Fruit fly (Drosophila melanogaster) whole organism, wandering third instar larva: Measurements from ENCODE around the gene pths.
A peak's percentile ranks its signal among the peaks of the same experiment; 100 is the strongest.

Experiments used
- Abd-B ChIP-seq: fragments of >200 bp; optimal IDR thresholded peaks from 2 replicates; lab custom pipeline; 2017; ENCODE audit warnings: missing biosample characterization, missing genetic modification characterization
- CG32264 ChIP-seq: fragments of 200-800 bp; sonication (Bioruptor generic); optimal IDR thresholded peaks from 2 replicates; lab custom pipeline; 2016; ENCODE audit warnings: missing biosample characterization, missing genetic modification characterization
- CG9705 ChIP-seq: fragments of 200-800 bp; sonication (Bioruptor generic); optimal IDR thresholded peaks from 2 replicates; lab custom pipeline; 2018; ENCODE audit warnings: missing biosample characterization, mild to moderate bottlenecking, missing genetic modification characterization
- CrebA ChIP-seq: fragments of 200-800 bp; sonication (Bioruptor generic); optimal IDR thresholded peaks from 2 replicates; lab custom pipeline; 2016; ENCODE audit warnings: missing biosample characterization, mild to moderate bottlenecking, missing genetic modification characterization, borderline replicate concordance
- Dfd ChIP-seq: fragments of >200 bp; optimal IDR thresholded peaks from 2 replicates; lab custom pipeline; 2017; ENCODE audit warnings: missing biosample characterization, missing genetic modification characterization
- Dif ChIP-seq: fragments of 200-275, 200-300 bp; sonication (Bioruptor generic); optimal IDR thresholded peaks from 2 replicates; lab custom pipeline; 2018; ENCODE audit warnings: missing biosample characterization, missing genetic modification characterization; ENCODE audit not compliant: partially characterized antibody
- GATAd ChIP-seq: sonication (Bioruptor generic); optimal IDR thresholded peaks from 2 replicates; lab custom pipeline; 2016; ENCODE audit warnings: missing biosample characterization, missing genetic modification characterization
- HLH106 ChIP-seq: fragments of 200-800 bp; optimal IDR thresholded peaks from 3 replicates; lab custom pipeline; 2019; ENCODE audit warnings: missing biosample characterization, mild to moderate bottlenecking, missing genetic modification characterization, moderate library complexity
- Hnf4 ChIP-seq: fragments of 200-800 bp; sonication (Bioruptor generic); optimal IDR thresholded peaks from 2 replicates; lab custom pipeline; 2016; ENCODE audit warnings: missing biosample characterization, mild to moderate bottlenecking, missing genetic modification characterization
- Hr83 ChIP-seq: fragments of 200-300 bp; sonication (Bioruptor generic); optimal IDR thresholded peaks from 2 replicates; lab custom pipeline; 2016; ENCODE audit warnings: missing biosample characterization, mild to moderate bottlenecking, missing genetic modification characterization, moderate library complexity; ENCODE audit not compliant: poor library complexity, severe bottlenecking
- Jra ChIP-seq: sonication (Bioruptor generic); optimal IDR thresholded peaks from 2 replicates; lab custom pipeline; 2016; ENCODE audit warnings: missing biosample characterization, missing genetic modification characterization
- Mio ChIP-seq: sonication (Bioruptor generic); optimal IDR thresholded peaks from 2 replicates; lab custom pipeline; 2016; ENCODE audit warnings: missing biosample characterization, missing genetic modification characterization
- Myc ChIP-seq: fragments of >200 bp; optimal IDR thresholded peaks from 2 replicates; lab custom pipeline; 2017
- N ChIP-seq: fragments of >200 bp; optimal IDR thresholded peaks from 2 replicates; lab custom pipeline; 2018; ENCODE audit warnings: missing biosample characterization, missing external identifiers, missing genetic modification characterization
- OdsH ChIP-seq: fragments of 200-800 bp; sonication (Bioruptor generic); optimal IDR thresholded peaks from 2 replicates; lab custom pipeline; 2016; ENCODE audit warnings: missing biosample characterization, mild to moderate bottlenecking, missing genetic modification characterization
- Rel ChIP-seq, 2 experiments: fragments of 200-800 bp; sonication (Bioruptor generic) in 1 of 2; optimal IDR thresholded peaks; 2 replicates in 1 of 2; 3 replicates in 1 of 2; lab custom pipeline; 2016 to 2019; ENCODE audit warnings: mild to moderate bottlenecking in 2 of 2, missing biosample characterization in 2 of 2, missing genetic modification characterization in 2 of 2, moderate library complexity in 1 of 2
- Sp1 ChIP-seq: fragments of 200-800 bp; sonication (Bioruptor generic); optimal IDR thresholded peaks from 3 replicates; lab custom pipeline; 2019; ENCODE audit warnings: missing biosample characterization, mild to moderate bottlenecking, missing genetic modification characterization, moderate library complexity
- Vsx2 ChIP-seq: fragments of 200-300, 225-300 bp; sonication (Bioruptor generic); optimal IDR thresholded peaks from 2 replicates; lab custom pipeline; 2018; ENCODE audit warnings: missing biosample characterization, missing genetic modification characterization; ENCODE audit not compliant: partially characterized antibody
- br ChIP-seq: fragments of 200-800 bp; sonication (Bioruptor generic); optimal IDR thresholded peaks from 2 replicates; lab custom pipeline; 2016; ENCODE audit warnings: missing biosample characterization, missing genetic modification characterization
- brk ChIP-seq: fragments of 200-800 bp; sonication (Bioruptor generic); optimal IDR thresholded peaks from 2 replicates; lab custom pipeline; 2016; ENCODE audit warnings: missing biosample characterization, mild to moderate bottlenecking, missing genetic modification characterization
- dmrt93B ChIP-seq: fragments of 200-800 bp; sonication (Bioruptor generic); optimal IDR thresholded peaks from 2 replicates; lab custom pipeline; 2018; ENCODE audit warnings: missing biosample characterization, mild to moderate bottlenecking, missing genetic modification characterization
- dsf ChIP-seq: sonication (Bioruptor generic); optimal IDR thresholded peaks from 2 replicates; lab custom pipeline; 2016; ENCODE audit warnings: missing biosample characterization, missing genetic modification characterization, borderline replicate concordance
- ey ChIP-seq: fragments of 200-800 bp; sonication (Bioruptor generic); optimal IDR thresholded peaks from 2 replicates; lab custom pipeline; 2016; ENCODE audit warnings: missing biosample characterization, missing genetic modification characterization
- foxo ChIP-seq, 2 experiments: fragments of 200-800 bp; sonication (Bioruptor generic); optimal IDR thresholded peaks; 2 replicates in 1 of 2; 3 replicates in 1 of 2; lab custom pipeline; 2016 to 2017; ENCODE audit warnings: missing biosample characterization in 2 of 2, missing genetic modification characterization in 2 of 2
- fru ChIP-seq: fragments of 200-800 bp; sonication (Bioruptor generic); optimal IDR thresholded peaks from 3 replicates; lab custom pipeline; 2016; ENCODE audit warnings: missing biosample characterization, mild to moderate bottlenecking, missing genetic modification characterization
- jim ChIP-seq: fragments of 175-275, 200-325 bp; sonication (Bioruptor generic); optimal IDR thresholded peaks from 2 replicates; lab custom pipeline; 2016; ENCODE audit warnings: missing biosample characterization, mild to moderate bottlenecking, missing genetic modification characterization
- lola ChIP-seq: fragments of >200 bp; optimal IDR thresholded peaks from 2 replicates; lab custom pipeline; 2017; ENCODE audit warnings: missing biosample characterization, missing genetic modification characterization
- pan ChIP-seq: fragments of >200 bp; optimal IDR thresholded peaks from 2 replicates; lab custom pipeline; 2017
- psq ChIP-seq: fragments of 200-800 bp; sonication (Bioruptor generic); optimal IDR thresholded peaks from 3 replicates; lab custom pipeline; 2017; ENCODE audit warnings: missing biosample characterization, mild to moderate bottlenecking, missing genetic modification characterization, moderate library complexity
- sage ChIP-seq: fragments of 200-800 bp; sonication (Bioruptor generic); optimal IDR thresholded peaks from 2 replicates; lab custom pipeline; 2016; ENCODE audit warnings: missing biosample characterization, mild to moderate bottlenecking, missing genetic modification characterization
- sv ChIP-seq: fragments of 200-800 bp; sonication (Bioruptor generic); optimal IDR thresholded peaks from 3 replicates; lab custom pipeline; 2016; ENCODE audit warnings: missing biosample characterization, missing genetic modification characterization
- tai ChIP-seq: sonication (Bioruptor generic); optimal IDR thresholded peaks from 2 replicates; lab custom pipeline; 2016; ENCODE audit warnings: missing biosample characterization, missing genetic modification characterization
- woc ChIP-seq: sonication (Bioruptor generic); optimal IDR thresholded peaks from 2 replicates; lab custom pipeline; 2016; ENCODE audit warnings: missing biosample characterization, mild to moderate bottlenecking, missing genetic modification characterization

pths gene

DNA sequence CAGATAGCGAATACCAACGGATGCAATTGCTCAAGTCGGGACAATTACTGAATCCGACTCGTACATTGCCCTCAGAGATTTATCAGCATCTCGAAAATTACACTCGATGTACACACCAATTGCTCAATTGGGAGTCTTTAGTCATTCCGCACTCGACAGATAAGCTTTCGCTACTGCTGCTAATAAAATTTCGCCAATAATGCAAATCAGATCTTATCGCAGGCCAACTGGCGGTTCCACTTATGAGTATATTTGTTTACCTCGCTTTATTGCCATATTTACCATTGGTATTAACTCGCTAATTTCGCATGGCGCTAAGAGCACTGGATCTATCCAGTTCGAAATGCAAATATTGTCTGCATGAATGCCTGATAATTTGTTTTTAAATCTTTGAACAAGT, 29.5 kb upstream of the pths start:
- TF ChIP-seq Mio (GFP tag; lab: Kevin White, UChicago), result no peak
- TF ChIP-seq Hnf4 (GFP tag; lab: Kevin White, UChicago), result peak; percentile 41
- TF ChIP-seq dsf (GFP tag; lab: Kevin White, UChicago), result no peak
- peak; percentile 31 for TF ChIP-seq Hr83 (GFP tag; lab: Kevin White, UChicago)
- no peak for TF ChIP-seq OdsH (GFP tag; lab: Kevin White, UChicago)
- TF ChIP-seq GATAd (GFP tag; lab: Kevin White, UChicago), result no peak
- peak; percentile 4 for TF ChIP-seq tai (GFP tag; lab: Kevin White, UChicago)
- no peak for TF ChIP-seq Sp1
- TF ChIP-seq pan (lab: Kevin White, UChicago), result no peak
- TF ChIP-seq psq (GFP tag; lab: Kevin White, UChicago), result peak; percentile 4
- no peak for TF ChIP-seq ey
- TF ChIP-seq woc (GFP tag; lab: Kevin White, UChicago), result no peak
- no peak for TF ChIP-seq Abd-B (GFP tag; lab: Kevin White, UChicago)
- TF ChIP-seq Dfd (GFP tag; lab: Kevin White, UChicago), result no peak
- TF ChIP-seq CG32264 (GFP tag; lab: Kevin White, UChicago), result peak; percentile 10
- TF ChIP-seq Myc, result no peak
- no peak for TF ChIP-seq Jra (GFP tag; lab: Kevin White, UChicago)
- no peak for TF ChIP-seq Dif
- no peak for TF ChIP-seq dmrt93B (GFP tag; lab: Kevin White, UChicago)
- TF ChIP-seq sage (GFP tag; lab: Kevin White, UChicago), result no peak
- TF ChIP-seq HLH106, result no peak
- TF ChIP-seq fru (GFP tag; lab: Kevin White, UChicago), result no peak
- TF ChIP-seq sv (GFP tag; lab: Kevin White, UChicago), result no peak
- peak; percentile 51 for TF ChIP-seq br (GFP tag; lab: Kevin White, UChicago)
- TF ChIP-seq CrebA, result no peak
- no peak for TF ChIP-seq brk (GFP tag; lab: Kevin White, UChicago)
- no peak for TF ChIP-seq Vsx2 (GFP tag; lab: Kevin White, UChicago)
- no peak for TF ChIP-seq foxo (GFP tag; optimal IDR thresholded peaks at IDR 0.05; lab: Kevin White, UChicago)
- no peak for TF ChIP-seq Rel (GFP tag; optimal IDR thresholded peaks at IDR 0.05; lab: Kevin White, UChicago)
- peak; percentile 40 for TF ChIP-seq Rel (tag; optimal IDR thresholded peaks at IDR 0.05; lab: Kevin White, UChicago)
- TF ChIP-seq, all 38 proteins: peak for 7

DNA sequence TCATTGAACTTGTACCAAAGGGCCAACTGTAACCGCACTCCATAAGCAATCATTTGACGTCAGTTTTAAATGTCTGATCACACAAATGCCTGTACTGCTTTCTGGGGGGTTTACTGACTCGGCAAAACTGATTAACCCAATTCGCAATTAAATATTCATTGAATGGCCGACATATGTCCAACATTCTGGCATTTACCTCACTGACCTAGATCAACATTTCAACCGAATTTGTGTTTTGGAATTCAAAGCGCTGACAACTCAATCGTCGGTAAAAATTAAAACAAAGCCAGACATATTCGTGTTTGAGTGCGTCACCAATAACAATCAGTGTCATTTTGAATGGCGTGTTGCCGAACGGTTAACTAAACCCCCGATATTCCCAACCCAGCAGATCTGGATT, 27.3 kb upstream of the pths start:
- TF ChIP-seq CG32264 (GFP tag; lab: Kevin White, UChicago), result no peak
- TF ChIP-seq CG9705 (GFP tag; lab: Kevin White, UChicago), result no peak

DNA sequence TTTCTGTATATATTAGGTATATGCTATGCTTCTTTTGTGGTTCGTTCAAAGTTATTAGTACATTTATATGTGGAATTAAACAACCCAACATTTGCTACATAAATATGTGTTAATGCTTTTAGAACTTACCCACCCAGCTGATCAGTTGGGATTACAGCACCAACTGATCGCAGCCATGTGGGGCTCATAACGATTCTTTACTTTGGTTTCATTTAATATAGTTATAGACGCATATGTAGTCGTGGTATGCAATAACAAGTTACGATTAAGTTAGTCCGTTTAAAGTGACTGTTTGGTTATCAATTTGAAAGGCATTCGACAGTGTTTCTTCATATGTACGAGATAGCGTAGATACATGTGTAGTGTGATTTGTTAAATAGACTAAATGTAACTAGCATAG, 7.3 kb upstream of the pths start:
- TF ChIP-seq Abd-B (GFP tag; lab: Kevin White, UChicago) (no peak), CG32264 (GFP tag; lab: Kevin White, UChicago) (no peak), psq (GFP tag; lab: Kevin White, UChicago) (no peak), ey (no peak), lola (GFP tag; lab: Kevin White, UChicago) (no peak), Hr83 (GFP tag; lab: Kevin White, UChicago) (no peak), N (GFP tag; lab: Kevin White, UChicago) (no peak), Mio (GFP tag; lab: Kevin White, UChicago) (no peak), Hnf4 (GFP tag; lab: Kevin White, UChicago) (no peak), dsf (GFP tag; lab: Kevin White, UChicago) (no peak), GATAd (GFP tag; lab: Kevin White, UChicago) (no peak), pan (lab: Kevin White, UChicago) (no peak), dmrt93B (GFP tag; lab: Kevin White, UChicago) (no peak), br (GFP tag; lab: Kevin White, UChicago) (no peak), HLH106 (no peak), Rel (GFP tag; optimal IDR thresholded peaks at IDR 0.05; lab: Kevin White, UChicago) (no peak), Rel (tag; optimal IDR thresholded peaks at IDR 0.05; lab: Kevin White, UChicago) (no peak), jim (GFP tag; lab: Kevin White, UChicago) (no peak), CrebA (no peak), woc (GFP tag; lab: Kevin White, UChicago) (no peak), Vsx2 (GFP tag; lab: Kevin White, UChicago) (no peak)
- TF ChIP-seq, all 38 proteins: peak for 0
